Worm (Caenorhabditis elegans) whole organism, L4 larva: ENCODE measurements around the gene ceh-21.
A peak's percentile ranks its signal among the peaks of the same experiment; 100 is the strongest.

Experiments used
- F10B5.3 ChIP-seq: sonication (generic microtip); optimal IDR thresholded peaks from 2 replicates; lab custom pipeline; 2016; ENCODE audit warnings: mild to moderate bottlenecking, missing genetic modification characterization, missing compliant biosample characterization
- R02D3.7 ChIP-seq: fragments of 150-350 bp; sonication (generic microtip); optimal IDR thresholded peaks from 3 replicates; lab custom pipeline; 2014; ENCODE audit warnings: missing biosample characterization, missing genetic modification characterization
- Y5F2A.4 ChIP-seq: fragments of 200-800 bp; sonication (Bioruptor generic); optimal IDR thresholded peaks from 2 replicates; lab custom pipeline; 2018; ENCODE audit warnings: mild to moderate bottlenecking, missing genetic modification characterization, missing compliant biosample characterization
- ZK546.5 ChIP-seq, 2 experiments: sonication (generic microtip); optimal IDR thresholded peaks; 2 replicates each; lab custom pipeline; 2017; ENCODE audit warnings: missing biosample characterization in 2 of 2, missing genetic modification characterization in 2 of 2
- aha-1 ChIP-seq: fragments of 150-350 bp; peaks from one replicate; lab custom pipeline; 2014; ENCODE audit warnings: missing biosample characterization, missing genetic modification characterization
- attf-4 ChIP-seq: sonication (generic microtip); optimal IDR thresholded peaks from 3 replicates; lab custom pipeline; 2017; ENCODE audit warnings: missing biosample characterization, missing genetic modification characterization
- ceh-44 ChIP-seq: fragments of 200-800 bp; sonication (Bioruptor generic); IDR thresholded peaks from 2 replicates; pipeline ENCODE4 v1.3.6; 2022; ENCODE audit warnings: missing genetic modification reagents, missing genetic modification characterization, missing compliant biosample characterization
- ces-1 ChIP-seq: fragments of 150-350 bp; sonication (generic microtip); optimal IDR thresholded peaks from 4 replicates; lab custom pipeline; 2014; ENCODE audit warnings: missing biosample characterization, missing genetic modification reagents, missing genetic modification characterization
- ctbp-1 ChIP-seq: fragments of 200-800 bp; sonication (Bioruptor generic); IDR thresholded peaks from 2 replicates; pipeline ENCODE4 v1.3.6; 2022; ENCODE audit warnings: missing genetic modification reagents, missing genetic modification characterization, missing compliant biosample characterization
- daf-16 ChIP-seq, 3 experiments: sonication (generic microtip); optimal IDR thresholded peaks; 2 replicates each; lab custom pipeline; 2016 to 2017; ENCODE audit warnings: missing genetic modification characterization in 3 of 3, missing genetic modification reagents in 3 of 3, mild to moderate bottlenecking in 2 of 3, missing compliant biosample characterization in 2 of 3, missing biosample characterization in 1 of 3, moderate library complexity in 1 of 3
- daf-19 ChIP-seq: fragments of 200-800 bp; sonication (Bioruptor generic); conservative IDR thresholded peaks from 2 replicates; pipeline ENCODE4 v1.3.6; 2022; ENCODE audit warnings: missing genetic modification characterization, missing compliant biosample characterization
- duxl-1 ChIP-seq: sonication (generic microtip); optimal IDR thresholded peaks from 2 replicates; lab custom pipeline; 2016; ENCODE audit warnings: mild to moderate bottlenecking, missing genetic modification characterization, moderate library complexity, missing compliant biosample characterization; ENCODE audit not compliant: poor library complexity
- dve-1 ChIP-seq: sonication (generic microtip); optimal IDR thresholded peaks from 2 replicates; lab custom pipeline; 2017; ENCODE audit warnings: antibody characterized with exemption, mild to moderate bottlenecking, missing genetic modification characterization, missing compliant biosample characterization; ENCODE audit not compliant: insufficient read depth
- egl-27 ChIP-seq: sonication (generic microtip); optimal IDR thresholded peaks from 3 replicates; lab custom pipeline; 2017; ENCODE audit warnings: missing biosample characterization, missing genetic modification reagents, missing genetic modification characterization
- fos-1 ChIP-seq: fragments of 150-350 bp; optimal IDR thresholded peaks from 2 replicates; lab custom pipeline; 2014; ENCODE audit warnings: missing biosample characterization, missing genetic modification characterization
- hif-1 ChIP-seq, 2 experiments: sonication (generic microtip); optimal IDR thresholded peaks; 2 replicates each; lab custom pipeline; 2016 to 2017; ENCODE audit warnings: missing compliant biosample characterization in 2 of 2, missing genetic modification characterization in 2 of 2, missing genetic modification reagents in 2 of 2, missing genotype in 2 of 2, mild to moderate bottlenecking in 1 of 2
- lim-7 ChIP-seq: fragments of 200-800 bp; sonication (Bioruptor generic); IDR thresholded peaks from 2 replicates; pipeline ENCODE4 v1.3.6; 2022; ENCODE audit warnings: missing genetic modification characterization, missing compliant biosample characterization
- lin-1 ChIP-seq: fragments of 200-800 bp; sonication (Bioruptor generic); IDR thresholded peaks from 2 replicates; pipeline ENCODE4 v1.3.6; 2022; ENCODE audit warnings: missing genetic modification reagents, missing genetic modification characterization, missing compliant biosample characterization
- lin-15B ChIP-seq: fragments of 150-350 bp; sonication (generic microtip); optimal IDR thresholded peaks from 3 replicates; lab custom pipeline; 2014; ENCODE audit warnings: missing biosample characterization, missing genetic modification characterization
- lir-3 ChIP-seq: sonication (generic microtip); optimal IDR thresholded peaks from 2 replicates; lab custom pipeline; 2016; ENCODE audit warnings: mild to moderate bottlenecking, missing genetic modification characterization, missing compliant biosample characterization
- mes-2 ChIP-seq: sonication (generic microtip); optimal IDR thresholded peaks from 2 replicates; lab custom pipeline; 2016; ENCODE audit warnings: missing genotype, mild to moderate bottlenecking, missing genetic modification characterization, missing compliant biosample characterization; ENCODE audit not compliant: poor library complexity, severe bottlenecking
- nhr-111 ChIP-seq: fragments of 200-800 bp; sonication (Bioruptor generic); optimal IDR thresholded peaks from 2 replicates; lab custom pipeline; 2018; ENCODE audit warnings: mild to moderate bottlenecking, missing genetic modification characterization, missing compliant biosample characterization
- nhr-28 ChIP-seq: fragments of 150-350 bp; optimal IDR thresholded peaks from 2 replicates; lab custom pipeline; 2014; ENCODE audit warnings: missing biosample characterization, missing genetic modification characterization
- nhr-42 ChIP-seq: fragments of 200-800 bp; sonication (Bioruptor generic); IDR thresholded peaks from 2 replicates; pipeline ENCODE4 v1.3.6; 2022; ENCODE audit warnings: missing genetic modification characterization, missing compliant biosample characterization
- php-3 ChIP-seq: fragments of 200-800 bp; sonication (Bioruptor generic); IDR thresholded peaks from 2 replicates; pipeline ENCODE4 v1.3.6; 2022; ENCODE audit warnings: missing genetic modification reagents, missing genetic modification characterization, missing compliant biosample characterization
- saeg-2 ChIP-seq: fragments of 200-800 bp; sonication (Bioruptor generic); IDR thresholded peaks from 2 replicates; pipeline ENCODE4 v1.3.6; 2022; ENCODE audit warnings: missing genetic modification reagents, missing genetic modification characterization, missing compliant biosample characterization
- set-16 ChIP-seq: fragments of 200-800 bp; sonication (Bioruptor generic); IDR thresholded peaks from 2 replicates; pipeline ENCODE4 v1.3.6; 2022; ENCODE audit warnings: missing genetic modification reagents, missing genetic modification characterization, missing compliant biosample characterization
- skn-1 ChIP-seq: fragments of 150-350 bp; optimal IDR thresholded peaks from 2 replicates; lab custom pipeline; 2014; ENCODE audit warnings: missing biosample characterization, missing genetic modification characterization
- snpc-1.2 ChIP-seq: fragments of 200-800 bp; sonication (Bioruptor generic); IDR thresholded peaks from 2 replicates; pipeline ENCODE4 v1.3.6; 2022; ENCODE audit warnings: missing genetic modification reagents, missing genetic modification characterization, missing compliant biosample characterization
- spr-1 ChIP-seq: sonication (generic microtip); optimal IDR thresholded peaks from 2 replicates; lab custom pipeline; 2016; ENCODE audit warnings: mild to moderate bottlenecking, missing genetic modification characterization, missing compliant biosample characterization
- tra-1 ChIP-seq: fragments of 200-800 bp; sonication (Bioruptor generic); IDR thresholded peaks from 2 replicates; pipeline ENCODE4 v1.3.6; 2022; ENCODE audit warnings: missing genetic modification reagents, missing genetic modification characterization, missing compliant biosample characterization
- unc-130 ChIP-seq: sonication (generic microtip); optimal IDR thresholded peaks from 2 replicates; lab custom pipeline; 2016; ENCODE audit warnings: missing genetic modification reagents, missing genetic modification characterization, missing compliant biosample characterization
- vab-7 ChIP-seq: fragments of 200-800 bp; sonication (Bioruptor generic); IDR thresholded peaks from 2 replicates; pipeline ENCODE4 v1.3.6; 2022; ENCODE audit warnings: missing genetic modification reagents, missing genetic modification characterization, missing compliant biosample characterization
- zfp-2 ChIP-seq: sonication (generic microtip); optimal IDR thresholded peaks from 2 replicates; lab custom pipeline; 2016; ENCODE audit warnings: mild to moderate bottlenecking, missing genetic modification characterization, missing compliant biosample characterization
- zfp-3 ChIP-seq: fragments of 200-800 bp; sonication (Bioruptor generic); conservative IDR thresholded peaks from 2 replicates; pipeline ENCODE4 v1.3.6; 2022; ENCODE audit warnings: missing genetic modification reagents, missing genetic modification characterization, missing compliant biosample characterization

ceh-21 gene

ce11 chrX:1830475-1830874, 22.1 kb downstream of the ceh-21 start:
- TF ChIP-seq ctbp-1 (no peak), ceh-44 (no peak), nhr-111 (GFP tag; lab: Kevin White, UChicago) (no peak), php-3 (GFP tag; lab: Robert Waterston, UW) (no peak)

- TF ChIP-seq duxl-1 = no peak
- no peak for TF ChIP-seq R02D3.7 (tag; lab: Kevin White, UChicago)
- TF ChIP-seq ctbp-1 = no peak
- TF ChIP-seq nhr-42 (GFP tag; lab: Robert Waterston, UW) = no peak
- TF ChIP-seq dve-1 (tag; lab: Kevin White, UChicago) = no peak
- no peak for TF ChIP-seq F10B5.3 (tag; lab: Kevin White, UChicago)
- no peak for TF ChIP-seq daf-16 (GFP tag; optimal IDR thresholded peaks at IDR 0.05; lab: Kevin White, UChicago)
- TF ChIP-seq daf-16 (tag; optimal IDR thresholded peaks at IDR 0.05; lab: Kevin White, UChicago) = no peak
- no peak for TF ChIP-seq lir-3 (tag; lab: Kevin White, UChicago)
- no peak for TF ChIP-seq zfp-2 (tag; lab: Kevin White, UChicago)
- no peak for TF ChIP-seq zfp-3
- TF ChIP-seq egl-27 (tag; lab: Kevin White, UChicago) = no peak
- TF ChIP-seq, all 104 proteins: peak for 0
These were observed 22.6 kb downstream of the ceh-21 start, which contains the start of gene C14E2.6 for ce11 chrX:1829937-1830336. C14E2.6 (minus strand) TSS chrX:1830037.

- no peak for TF ChIP-seq spr-1 (tag; lab: Kevin White, UChicago)
- TF ChIP-seq hif-1 (tag; optimal IDR thresholded peaks at IDR 0.05; lab: Kevin White, UChicago) = no peak
- TF ChIP-seq Y5F2A.4 (GFP tag; lab: Kevin White, UChicago) = no peak
- TF ChIP-seq nhr-28 (tag; lab: Kevin White, UChicago) = no peak
- no peak for TF ChIP-seq lin-15B (tag; lab: Kevin White, UChicago)
- no peak for TF ChIP-seq unc-130 (GFP tag; lab: Kevin White, UChicago)
- TF ChIP-seq set-16 (GFP tag; lab: Robert Waterston, UW) = no peak
- no peak for TF ChIP-seq snpc-1.2 (GFP tag; lab: Robert Waterston, UW)
These were observed 26.4 kb downstream of the ceh-21 start, which contains the start of gene C14E2.1 for ce11 chrX:1826166-1826565. C14E2.1 (plus strand) TSS chrX:1826466.

ce11 chrX:1825290-1825832, 27.2 kb downstream of the ceh-21 start, which contains the start of gene C14E2.5:
C14E2.5 (minus strand) TSS chrX:1825340.
- TF ChIP-seq aha-1 (tag; lab: Kevin White, UChicago) (peak; percentile 5), lin-1 (no peak), tra-1 (no peak)

- TF ChIP-seq mes-2 (no peak), unc-130 (GFP tag; lab: Kevin White, UChicago) (no peak)
These were observed 31.3 kb downstream of the ceh-21 start, which contains the start of gene C14E2.4 for ce11 chrX:1821235-1821634. C14E2.4 (minus strand) TSS chrX:1821335.

- TF ChIP-seq ZK546.5 (tag; optimal IDR thresholded peaks at IDR 0.05; lab: Kevin White, UChicago) (no peak), saeg-2 (GFP tag; lab: Robert Waterston, UW) (no peak), vab-7 (GFP tag; lab: Robert Waterston, UW) (no peak), lim-7 (no peak), hif-1 (tag; optimal IDR thresholded peaks at IDR 0.05; lab: Kevin White, UChicago) (no peak), nhr-28 (tag; lab: Kevin White, UChicago) (no peak), fos-1 (tag; lab: Kevin White, UChicago) (no peak), attf-4 (tag; lab: Kevin White, UChicago) (no peak), daf-19 (GFP tag; lab: Robert Waterston, UW) (no peak), skn-1 (tag; lab: Kevin White, UChicago) (no peak), ces-1 (GFP tag; lab: Kevin White, UChicago) (no peak)
These were observed 36.4 kb downstream of the ceh-21 start, which contains the start of gene C14E2.7 for ce11 chrX:1816106-1816505. C14E2.7 (plus strand) TSS chrX:1816406.
